Worm (Caenorhabditis elegans) whole organism, young adult: Measurements from ENCODE around the gene utx-1.

Experiments
- B0019.2 ChIP-seq: fragments of 200-800 bp; sonication (Bioruptor generic); conservative IDR thresholded peaks from 2 replicates; pipeline ENCODE4 v1.3.6; 2022; ENCODE audit warnings: missing genetic modification reagents, missing genetic modification characterization, missing compliant biosample characterization
- B0261.1 ChIP-seq: sonication (generic microtip); optimal IDR thresholded peaks from 2 replicates; lab custom pipeline; 2016; ENCODE audit warnings: mild to moderate bottlenecking, missing genetic modification characterization, moderate library complexity, missing compliant biosample characterization
- D2030.7 ChIP-seq: fragments of 200-800 bp; sonication (Bioruptor generic); IDR thresholded peaks from 2 replicates; pipeline ENCODE4 v1.3.6; 2022; ENCODE audit warnings: missing genetic modification reagents, missing genetic modification characterization, missing compliant biosample characterization
- F22D6.2 ChIP-seq: sonication (generic microtip); optimal IDR thresholded peaks from 2 replicates; lab custom pipeline; 2016; ENCODE audit warnings: mild to moderate bottlenecking, missing genetic modification characterization, missing compliant biosample characterization
- F33H1.4 ChIP-seq: fragments of 200-800 bp; sonication (Bioruptor generic); IDR thresholded peaks from 2 replicates; pipeline ENCODE4 v1.3.6; 2022; ENCODE audit warnings: missing genetic modification reagents, missing genetic modification characterization, missing compliant biosample characterization
- F37B4.10 ChIP-seq: fragments of 200-800 bp; sonication (Bioruptor generic); IDR thresholded peaks from 2 replicates; pipeline ENCODE4 v1.3.6; 2022; ENCODE audit warnings: missing genetic modification characterization, missing compliant biosample characterization
- F52B5.7 ChIP-seq: sonication (generic microtip); optimal IDR thresholded peaks from 2 replicates; lab custom pipeline; 2016; ENCODE audit warnings: mild to moderate bottlenecking, missing genetic modification characterization, missing compliant biosample characterization
- Y79H2A.3 ChIP-seq: fragments of 200-800 bp; sonication (Bioruptor generic); conservative IDR thresholded peaks from 2 replicates; pipeline ENCODE4 v1.3.6; 2022; ENCODE audit warnings: missing genetic modification reagents, missing genetic modification characterization, missing compliant biosample characterization
- Y95B8A.8 ChIP-seq: fragments of 200-800 bp; sonication (Bioruptor generic); IDR thresholded peaks from 2 replicates; pipeline ENCODE4 v1.3.6; 2022; ENCODE audit warnings: missing genetic modification reagents, missing genetic modification characterization, missing compliant biosample characterization
- ama-1 ChIP-seq, 3 experiments: fragments of 150-350 bp in 1 of 3; sonication (generic microtip) in 2 of 3; optimal IDR thresholded peaks; 2 replicates each; lab custom pipeline; 2014 to 2018; ENCODE audit warnings: missing biosample characterization in 2 of 3, missing genetic modification characterization in 2 of 3, missing genetic modification reagents in 2 of 3
- athp-1 ChIP-seq: sonication (generic microtip); optimal IDR thresholded peaks from 2 replicates; lab custom pipeline; 2017; ENCODE audit warnings: mild to moderate bottlenecking, missing genetic modification characterization, missing compliant biosample characterization
- ceh-27 ChIP-seq: fragments of 200-800 bp; sonication (Bioruptor generic); optimal IDR thresholded peaks from 2 replicates; lab custom pipeline; 2018; ENCODE audit warnings: mild to moderate bottlenecking, missing genetic modification characterization, moderate library complexity, missing compliant biosample characterization
- ceh-58 ChIP-seq: fragments of 200-800 bp; sonication (Bioruptor generic); IDR thresholded peaks from 2 replicates; pipeline ENCODE4 v1.3.6; 2022; ENCODE audit warnings: missing genetic modification characterization, missing compliant biosample characterization
- ceh-79 ChIP-seq: sonication (generic microtip); optimal IDR thresholded peaks from 2 replicates; lab custom pipeline; 2017; ENCODE audit warnings: mild to moderate bottlenecking, missing genetic modification characterization, missing compliant biosample characterization
- chd-7 ChIP-seq: sonication (generic microtip); optimal IDR thresholded peaks from 2 replicates; lab custom pipeline; 2016; ENCODE audit warnings: mild to moderate bottlenecking, missing genetic modification characterization, moderate library complexity, missing compliant biosample characterization
- die-1 ChIP-seq: sonication (generic microtip); optimal IDR thresholded peaks from 2 replicates; lab custom pipeline; 2016; ENCODE audit warnings: missing genotype, mild to moderate bottlenecking, missing genetic modification characterization, missing compliant biosample characterization
- dox-1 ChIP-seq: fragments of 200-800 bp; sonication (Bioruptor generic); IDR thresholded peaks from 2 replicates; pipeline ENCODE4 v1.3.6; 2022; ENCODE audit warnings: missing genetic modification reagents, missing genetic modification characterization, missing compliant biosample characterization
- dpff-1 ChIP-seq: sonication (generic microtip); optimal IDR thresholded peaks from 2 replicates; lab custom pipeline; 2017; ENCODE audit warnings: mild to moderate bottlenecking, missing genetic modification characterization, missing compliant biosample characterization
- dpl-1 ChIP-seq: fragments of 150-350 bp; optimal IDR thresholded peaks from 2 replicates; lab custom pipeline; 2014; ENCODE audit warnings: missing biosample characterization, missing genetic modification reagents, missing genetic modification characterization
- efl-1 ChIP-seq: fragments of 150-350 bp; optimal IDR thresholded peaks from 2 replicates; lab custom pipeline; 2014; ENCODE audit warnings: missing biosample characterization, missing genetic modification reagents, missing genetic modification characterization
- egl-18 ChIP-seq: fragments of 200-800 bp; sonication (Bioruptor generic); IDR thresholded peaks from 2 replicates; pipeline ENCODE4 v1.3.6; 2022; ENCODE audit warnings: missing genetic modification reagents, missing genetic modification characterization, missing compliant biosample characterization
- ekl-4 ChIP-seq: fragments of 200-800 bp; sonication (Bioruptor generic); IDR thresholded peaks from 2 replicates; pipeline ENCODE4 v1.3.6; 2022; ENCODE audit warnings: missing genetic modification reagents, missing genetic modification characterization, missing compliant biosample characterization
- ets-4 ChIP-seq: fragments of 200-800 bp; sonication (Bioruptor generic); optimal IDR thresholded peaks from 2 replicates; lab custom pipeline; 2018; ENCODE audit warnings: mild to moderate bottlenecking, missing genetic modification characterization, missing compliant biosample characterization
- gei-17 ChIP-seq: fragments of 200-800 bp; sonication (Bioruptor generic); optimal IDR thresholded peaks from 2 replicates; lab custom pipeline; 2018; ENCODE audit warnings: mild to moderate bottlenecking, missing genetic modification characterization, missing compliant biosample characterization
- hlh-12 ChIP-seq: sonication (generic microtip); optimal IDR thresholded peaks from 2 replicates; lab custom pipeline; 2016; ENCODE audit warnings: missing genetic modification characterization, missing compliant biosample characterization
- hmg-20 ChIP-seq: fragments of 200-800 bp; sonication (Bioruptor generic); IDR thresholded peaks from 2 replicates; pipeline ENCODE4 v1.3.6; 2022; ENCODE audit warnings: missing genetic modification reagents, missing genetic modification characterization, missing compliant biosample characterization
- hsf-1 ChIP-seq: fragments of 200-800 bp; sonication (Bioruptor generic); IDR thresholded peaks from 2 replicates; pipeline ENCODE4 v1.3.6; 2022; ENCODE audit warnings: missing genetic modification reagents, missing genetic modification characterization, missing compliant biosample characterization
- lag-1 ChIP-seq: fragments of 200-800 bp; sonication (Bioruptor generic); IDR thresholded peaks from 2 replicates; pipeline ENCODE4 v1.3.6; 2022; ENCODE audit warnings: missing genetic modification reagents, missing genetic modification characterization, missing compliant biosample characterization
- let-607 ChIP-seq, 2 experiments: fragments of 200-800 bp in 1 of 2; sonication (Bioruptor generic) in 1 of 2; sonication (generic microtip) in 1 of 2; optimal IDR thresholded peaks; 2 replicates each; lab custom pipeline; 2016 to 2018; ENCODE audit warnings: mild to moderate bottlenecking in 2 of 2, missing compliant biosample characterization in 2 of 2, missing genetic modification characterization in 2 of 2, moderate library complexity in 2 of 2, missing genotype in 1 of 2
- madf-6 ChIP-seq: fragments of 200-800 bp; sonication (Bioruptor generic); IDR thresholded peaks from 2 replicates; pipeline ENCODE4 v1.3.6; 2022; ENCODE audit warnings: missing genetic modification reagents, missing genetic modification characterization, missing compliant biosample characterization
- madf-8 ChIP-seq: fragments of 200-800 bp; sonication (Bioruptor generic); conservative IDR thresholded peaks from 2 replicates; pipeline ENCODE4 v1.3.6; 2022; ENCODE audit warnings: missing genetic modification reagents, missing genetic modification characterization, missing compliant biosample characterization
- nfyb-1 ChIP-seq: fragments of 200-800 bp; sonication (Bioruptor generic); IDR thresholded peaks from 2 replicates; pipeline ENCODE4 v1.3.6; 2022; ENCODE audit warnings: missing genetic modification reagents, missing genetic modification characterization, missing compliant biosample characterization
- rec-8 ChIP-seq, 2 experiments: sonication (generic microtip); optimal IDR thresholded peaks; 2 replicates each; lab custom pipeline; 2016; ENCODE audit warnings: mild to moderate bottlenecking in 2 of 2, missing genetic modification characterization in 2 of 2, missing genetic modification reagents in 2 of 2, missing genotype in 2 of 2, missing biosample characterization in 1 of 2, missing compliant biosample characterization in 1 of 2, moderate library complexity in 1 of 2
- rpc-1 ChIP-seq, 2 experiments: fragments of 150-350 bp in 1 of 2; sonication (generic microtip) in 1 of 2; optimal IDR thresholded peaks; 2 replicates each; lab custom pipeline; 2014 to 2018; ENCODE audit warnings: missing biosample characterization in 1 of 2, missing genetic modification characterization in 1 of 2, missing genetic modification reagents in 1 of 2, missing genotype in 1 of 2
- sdz-38 ChIP-seq: sonication (generic microtip); optimal IDR thresholded peaks from 2 replicates; lab custom pipeline; 2016; ENCODE audit warnings: missing genotype, missing genetic modification characterization, missing compliant biosample characterization
- snpc-1.3 ChIP-seq: sonication (generic microtip); optimal IDR thresholded peaks from 2 replicates; lab custom pipeline; 2017; ENCODE audit warnings: missing genetic modification characterization, mild to moderate bottlenecking, missing compliant biosample characterization, antibody characterized with exemption, moderate library complexity, missing genotype, missing genetic modification reagents; ENCODE audit not compliant: insufficient read depth
- sptf-2 ChIP-seq: fragments of 200-800 bp; sonication (Bioruptor generic); optimal IDR thresholded peaks from 2 replicates; lab custom pipeline; 2018; ENCODE audit warnings: mild to moderate bottlenecking, missing genetic modification characterization, missing compliant biosample characterization
- tbp1 ChIP-seq: fragments of 200-800 bp; sonication (Bioruptor generic); optimal IDR thresholded peaks from 2 replicates; lab custom pipeline; 2018; ENCODE audit warnings: mild to moderate bottlenecking, missing genetic modification characterization, missing compliant biosample characterization
- unc-130 ChIP-seq: sonication (generic microtip); optimal IDR thresholded peaks from 2 replicates; lab custom pipeline; 2016; ENCODE audit warnings: missing genetic modification reagents, missing genetic modification characterization, missing compliant biosample characterization
- zfh-2 ChIP-seq: fragments of 200-800 bp; sonication (Bioruptor generic); conservative IDR thresholded peaks from 2 replicates; pipeline ENCODE4 v1.3.6; 2022; ENCODE audit warnings: missing genetic modification reagents, missing genetic modification characterization, missing compliant biosample characterization
- zim-3 ChIP-seq: sonication (generic microtip); optimal IDR thresholded peaks from 2 replicates; lab custom pipeline; 2017; ENCODE audit warnings: mild to moderate bottlenecking, missing genetic modification characterization, moderate library complexity, missing compliant biosample characterization
- ztf-26 ChIP-seq: sonication (generic microtip); optimal IDR thresholded peaks from 2 replicates; lab custom pipeline; 2017; ENCODE audit warnings: missing genetic modification characterization, missing compliant biosample characterization
- ztf-6 ChIP-seq: fragments of 200-800 bp; sonication (Bioruptor generic); IDR thresholded peaks from 2 replicates; pipeline ENCODE4 v1.3.6; 2022; ENCODE audit warnings: missing genetic modification reagents, missing genetic modification characterization, missing compliant biosample characterization

Gene utx-1

DNA sequence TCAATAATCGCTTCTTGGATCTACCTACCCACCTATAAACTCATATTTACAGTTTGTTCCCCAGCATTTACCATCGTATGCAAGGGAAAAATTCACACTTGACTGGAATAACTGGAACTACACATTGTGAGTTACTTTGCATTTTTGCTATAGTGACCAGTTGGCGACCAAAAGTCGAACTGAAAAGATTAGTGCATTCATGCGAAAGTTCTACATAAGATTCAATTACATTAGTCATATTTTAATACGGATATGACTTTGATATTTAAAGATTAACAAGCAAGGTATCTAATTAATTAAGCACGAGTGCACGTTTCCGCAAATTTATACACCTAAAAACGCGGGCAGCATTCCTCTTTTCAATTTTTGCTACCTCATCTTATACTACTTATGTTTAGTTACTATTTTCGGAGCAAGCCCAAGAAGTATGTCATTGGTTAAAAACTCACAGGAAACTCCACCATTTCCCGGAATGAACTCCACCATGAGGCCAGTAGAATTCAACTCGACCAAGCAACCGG is 14.1 kb downstream of the utx-1 start, which contains the start of gene jmjd-3.1:
Gene jmjd-3.1, plus strand, starts transcription at position 51 of the 521 bp plus-strand sequence.
- TF ChIP-seq tbp1 (GFP tag; lab: Kevin White, UChicago) (no peak), dox-1 (no peak), F22D6.2 (tag; lab: Kevin White, UChicago) (no peak), madf-8 (GFP tag; lab: Robert Waterston, UW) (no peak), nfyb-1 (no peak), gei-17 (GFP tag; lab: Kevin White, UChicago) (no peak), chd-7 (tag; lab: Kevin White, UChicago) (no peak), let-607 (tag; optimal IDR thresholded peaks at IDR 0.05; lab: Kevin White, UChicago) (no peak), F52B5.7 (tag; lab: Kevin White, UChicago) (no peak), Y79H2A.3 (GFP tag; lab: Robert Waterston, UW) (no peak), rpc-1 (optimal IDR thresholded peaks at IDR 0.05; lab: Kevin White, UChicago) (no peak), rpc-1 (tag; optimal IDR thresholded peaks at IDR 0.05; lab: Kevin White, UChicago) (no peak), B0019.2 (GFP tag; lab: Robert Waterston, UW) (no peak), efl-1 (no peak), ekl-4 (GFP tag; lab: Robert Waterston, UW) (no peak), ztf-26 (no peak), die-1 (no peak), D2030.7 (GFP tag; lab: Robert Waterston, UW) (no peak), ceh-27 (GFP tag; lab: Kevin White, UChicago) (no peak), ama-1 (optimal IDR thresholded peaks at IDR 0.05; lab: Kevin White, UChicago) (no peak), ama-1 (GFP tag; optimal IDR thresholded peaks at IDR 0.05; lab: Kevin White, UChicago) (no peak), F37B4.10 (no peak)

DNA sequence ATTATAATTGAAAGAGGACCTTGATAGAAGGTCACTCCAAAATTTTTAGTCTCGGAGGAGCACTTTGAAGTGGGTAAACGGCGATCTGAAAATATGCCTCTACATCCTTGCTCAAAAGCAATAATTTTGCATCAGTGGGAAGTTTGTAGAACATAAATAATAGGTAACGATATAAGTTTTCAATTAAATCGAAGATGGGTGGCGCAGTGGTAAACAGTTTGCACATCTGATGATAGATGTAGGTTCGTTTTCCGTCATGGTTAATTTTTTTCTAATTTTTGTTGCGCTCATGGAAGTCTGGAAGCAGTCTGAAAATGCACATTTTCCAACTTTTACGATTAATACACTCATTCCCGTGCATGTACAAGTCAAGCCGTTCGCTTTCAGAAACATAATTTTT is 20.9 kb downstream of the utx-1 start:
- TF ChIP-seq B0261.1 (tag; lab: Kevin White, UChicago) (peak; percentile 56), rpc-1 (optimal IDR thresholded peaks at IDR 0.05; lab: Kevin White, UChicago) (peak; percentile 45), rpc-1 (tag; optimal IDR thresholded peaks at IDR 0.05; lab: Kevin White, UChicago) (peak; percentile 69), tbp1 (GFP tag; lab: Kevin White, UChicago) (peak; percentile 82), die-1 (peak; percentile 7)

DNA sequence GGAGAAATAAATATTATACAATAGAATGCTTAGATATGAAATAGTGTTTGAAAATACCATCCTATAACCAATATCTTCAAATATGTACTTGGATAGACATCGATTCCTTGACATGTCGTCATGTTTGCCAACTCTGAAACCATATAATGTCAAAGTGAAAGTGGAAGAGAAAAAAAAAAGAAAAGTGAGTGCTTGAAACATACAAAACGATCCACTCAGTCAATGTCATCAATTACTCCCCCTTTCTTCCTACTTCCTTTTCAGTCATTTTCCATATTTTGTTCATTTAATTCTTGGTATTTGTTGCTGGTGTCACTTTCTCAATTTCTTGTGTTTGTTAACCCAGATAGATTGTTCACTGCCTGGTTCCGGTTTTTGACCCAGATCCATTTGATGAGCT is 23.3 kb downstream of the utx-1 start, which contains the start of gene F18E9.4:
Gene F18E9.4, plus strand, starts transcription at position 301 of the 400 bp plus-strand sequence.
- TF ChIP-seq athp-1 (no peak), snpc-1.3 (tag; lab: Kevin White, UChicago) (no peak), chd-7 (tag; lab: Kevin White, UChicago) (no peak), lag-1 (GFP tag; lab: Robert Waterston, UW) (no peak), sptf-2 (GFP tag; lab: Kevin White, UChicago) (no peak), hlh-12 (no peak), sdz-38 (tag; lab: Kevin White, UChicago) (no peak), madf-6 (GFP tag; lab: Robert Waterston, UW) (no peak), ztf-6 (GFP tag; lab: Robert Waterston, UW) (no peak), ceh-58 (no peak), ceh-79 (tag; lab: Kevin White, UChicago) (no peak)

DNA sequence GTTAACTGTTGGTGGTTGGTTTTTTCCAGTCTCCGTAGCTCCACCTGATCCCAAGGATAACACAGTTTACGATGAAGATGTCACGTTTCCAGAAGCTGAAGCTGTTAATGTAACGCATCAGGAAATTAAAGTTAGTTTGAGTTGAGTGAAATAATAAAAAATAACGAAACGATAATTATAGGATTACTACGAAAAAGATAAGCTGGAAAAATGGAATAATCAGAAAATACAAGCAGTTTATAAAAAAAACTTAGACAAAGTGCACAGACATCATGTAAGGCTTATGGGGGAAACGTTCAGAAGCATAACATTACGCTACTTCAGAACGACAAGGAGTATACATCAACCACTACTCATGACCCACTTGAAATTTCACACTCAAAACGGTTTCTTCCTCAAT is 24.5 kb downstream of the utx-1 start, which contains the start of gene F18E9.8:
Gene F18E9.8, minus strand, starts transcription at position 101 of the 400 bp plus-strand sequence.
- no peak for TF ChIP-seq dpff-1 (tag; lab: Kevin White, UChicago)
- TF ChIP-seq ets-4 (GFP tag; lab: Kevin White, UChicago) = no peak
- no peak for TF ChIP-seq egl-18 (GFP tag; lab: Robert Waterston, UW)
- TF ChIP-seq hmg-20 = no peak
- no peak for TF ChIP-seq zfh-2 (GFP tag; lab: Robert Waterston, UW)
- TF ChIP-seq rec-8 (tag; optimal IDR thresholded peaks at IDR 0.05; lab: Kevin White, UChicago) = no peak
- TF ChIP-seq ceh-27 (GFP tag; lab: Kevin White, UChicago) = no peak
- TF ChIP-seq F33H1.4 (GFP tag; lab: Robert Waterston, UW) = no peak
- TF ChIP-seq unc-130 (GFP tag; lab: Kevin White, UChicago) = no peak
- TF ChIP-seq dpl-1 (GFP tag; lab: Kevin White, UChicago) = no peak
- no peak for TF ChIP-seq madf-6 (GFP tag; lab: Robert Waterston, UW)
- no peak for TF ChIP-seq zim-3 (tag; lab: Kevin White, UChicago)
- no peak for TF ChIP-seq Y95B8A.8 (GFP tag; lab: Robert Waterston, UW)
- no peak for TF ChIP-seq hsf-1 (GFP tag; lab: Robert Waterston, UW)
- TF ChIP-seq, all 124 proteins: peak for 0
